Worm (Caenorhabditis elegans) whole organism, L4 larva: ENCODE data around the gene srh-22.
A peak's percentile ranks its signal among the peaks of the same experiment; 100 is the strongest.
"Not testable (repeated sequence)": the region's sequence is repeated elsewhere in the genome, so short reads cannot be mapped to it uniquely, and the experiment has no call there.

Experiments used
- F44E2.7 ChIP-seq: fragments of 200-800 bp; sonication (Bioruptor generic); IDR thresholded peaks from 2 replicates; pipeline ENCODE4 v2.1.2; 2022; ENCODE audit warnings: missing genetic modification characterization, missing compliant biosample characterization
- F49E8.2 ChIP-seq: sonication (generic microtip); optimal IDR thresholded peaks from 2 replicates; lab custom pipeline; 2016; ENCODE audit warnings: missing compliant biosample characterization, mild to moderate bottlenecking, missing genetic modification characterization, borderline replicate concordance
- aha-1 ChIP-seq: fragments of 150-350 bp; peaks from one replicate; lab custom pipeline; 2014; ENCODE audit warnings: missing biosample characterization, missing genetic modification characterization
- aly-2 ChIP-seq: sonication (generic microtip); optimal IDR thresholded peaks from 2 replicates; lab custom pipeline; 2018; ENCODE audit warnings: missing biosample characterization, missing genetic modification characterization
- ceh-32 ChIP-seq: sonication (generic microtip); optimal IDR thresholded peaks from 2 replicates; lab custom pipeline; 2016; ENCODE audit warnings: mild to moderate bottlenecking, missing genetic modification characterization, missing compliant biosample characterization; ENCODE audit not compliant: poor library complexity
- ceh-62 ChIP-seq: sonication (generic microtip); optimal IDR thresholded peaks from 2 replicates; lab custom pipeline; 2017; ENCODE audit warnings: missing biosample characterization, missing genetic modification characterization
- ceh-82 ChIP-seq: sonication (generic microtip); optimal IDR thresholded peaks from 2 replicates; lab custom pipeline; 2017; ENCODE audit warnings: missing biosample characterization, missing genetic modification characterization
- daf-16 ChIP-seq, 3 experiments: sonication (generic microtip); optimal IDR thresholded peaks; 2 replicates each; lab custom pipeline; 2016 to 2017; ENCODE audit warnings: missing genetic modification characterization in 3 of 3, missing genetic modification reagents in 3 of 3, mild to moderate bottlenecking in 2 of 3, missing compliant biosample characterization in 2 of 3, missing biosample characterization in 1 of 3, moderate library complexity in 1 of 3
- dpl-1 ChIP-seq: fragments of 150-350 bp; optimal IDR thresholded peaks from 2 replicates; lab custom pipeline; 2014; ENCODE audit warnings: missing biosample characterization, missing genetic modification reagents, missing genetic modification characterization
- egl-43 ChIP-seq: fragments of 200-800 bp; sonication (Bioruptor generic); IDR thresholded peaks from 2 replicates; pipeline ENCODE4 v1.3.6; 2022; ENCODE audit warnings: missing genetic modification reagents, missing genetic modification characterization, missing compliant biosample characterization
- fkh-10 ChIP-seq: fragments of 150-350 bp; optimal IDR thresholded peaks from 2 replicates; lab custom pipeline; 2014; ENCODE audit warnings: missing biosample characterization, missing genetic modification reagents, missing genetic modification characterization
- gei-8 ChIP-seq: fragments of 200-800 bp; sonication (Bioruptor generic); optimal IDR thresholded peaks from 2 replicates; lab custom pipeline; 2018; ENCODE audit warnings: mild to moderate bottlenecking, missing genetic modification characterization, missing compliant biosample characterization
- hlh-30 ChIP-seq: sonication (generic microtip); optimal IDR thresholded peaks from 2 replicates; lab custom pipeline; 2017; ENCODE audit warnings: antibody characterized with exemption, mild to moderate bottlenecking, missing genetic modification characterization, missing compliant biosample characterization; ENCODE audit not compliant: insufficient read depth
- jun-1 ChIP-seq: fragments of 150-350 bp; optimal IDR thresholded peaks from 2 replicates; lab custom pipeline; 2014; ENCODE audit warnings: missing biosample characterization, missing genetic modification reagents, missing genetic modification characterization
- lin-15B ChIP-seq: fragments of 150-350 bp; sonication (generic microtip); optimal IDR thresholded peaks from 3 replicates; lab custom pipeline; 2014; ENCODE audit warnings: missing biosample characterization, missing genetic modification characterization
- lin-38 ChIP-seq: fragments of 200-800 bp; sonication (Bioruptor generic); IDR thresholded peaks from 2 replicates; pipeline ENCODE4 v1.3.6; 2022; ENCODE audit warnings: missing genetic modification reagents, missing genetic modification characterization, missing compliant biosample characterization
- mdl-1 ChIP-seq, 2 experiments: fragments of 150-350 bp in 1 of 2; sonication (generic microtip) in 1 of 2; optimal IDR thresholded peaks; 2 replicates each; lab custom pipeline; 2014 to 2017; ENCODE audit warnings: missing biosample characterization in 2 of 2, missing genetic modification characterization in 2 of 2
- mdt-29 ChIP-seq: fragments of 200-800 bp; sonication (Bioruptor generic); IDR thresholded peaks from 2 replicates; pipeline ENCODE4 v1.3.6; 2022; ENCODE audit warnings: missing genetic modification reagents, missing genetic modification characterization, missing compliant biosample characterization
- mxl-3 ChIP-seq: fragments of 200-800 bp; sonication (Bioruptor generic); optimal IDR thresholded peaks from 2 replicates; lab custom pipeline; 2018; ENCODE audit warnings: mild to moderate bottlenecking, missing genetic modification characterization, missing compliant biosample characterization
- nhr-111 ChIP-seq: fragments of 200-800 bp; sonication (Bioruptor generic); optimal IDR thresholded peaks from 2 replicates; lab custom pipeline; 2018; ENCODE audit warnings: mild to moderate bottlenecking, missing genetic modification characterization, missing compliant biosample characterization
- nhr-28 ChIP-seq: fragments of 150-350 bp; optimal IDR thresholded peaks from 2 replicates; lab custom pipeline; 2014; ENCODE audit warnings: missing biosample characterization, missing genetic modification characterization
- nhr-42 ChIP-seq: fragments of 200-800 bp; sonication (Bioruptor generic); IDR thresholded peaks from 2 replicates; pipeline ENCODE4 v1.3.6; 2022; ENCODE audit warnings: missing genetic modification characterization, missing compliant biosample characterization
- nhr-77 ChIP-seq: fragments of 150-350 bp; optimal IDR thresholded peaks from 2 replicates; lab custom pipeline; 2014; ENCODE audit warnings: missing biosample characterization, missing genetic modification characterization
- pha-4 ChIP-seq, 2 experiments: fragments of 150-350 bp in 1 of 2; fragments of 200-800 bp in 1 of 2; sonication (Bioruptor generic) in 1 of 2; IDR thresholded peaks in 1 of 2; optimal IDR thresholded peaks in 1 of 2; 2 replicates each; pipeline versions ENCODE4 v1.3.6 to Lab custom; 2014 to 2022; ENCODE audit warnings: missing genetic modification characterization in 2 of 2, missing genetic modification reagents in 2 of 2, missing biosample characterization in 1 of 2, missing compliant biosample characterization in 1 of 2
- rbr-2 ChIP-seq: sonication (generic microtip); optimal IDR thresholded peaks from 2 replicates; lab custom pipeline; 2016; ENCODE audit warnings: missing genotype, missing genetic modification characterization, missing compliant biosample characterization
- set-16 ChIP-seq: fragments of 200-800 bp; sonication (Bioruptor generic); IDR thresholded peaks from 2 replicates; pipeline ENCODE4 v1.3.6; 2022; ENCODE audit warnings: missing genetic modification reagents, missing genetic modification characterization, missing compliant biosample characterization
- skn-1 ChIP-seq: fragments of 150-350 bp; optimal IDR thresholded peaks from 2 replicates; lab custom pipeline; 2014; ENCODE audit warnings: missing biosample characterization, missing genetic modification characterization
- tra-1 ChIP-seq: fragments of 200-800 bp; sonication (Bioruptor generic); IDR thresholded peaks from 2 replicates; pipeline ENCODE4 v1.3.6; 2022; ENCODE audit warnings: missing genetic modification reagents, missing genetic modification characterization, missing compliant biosample characterization
- unc-130 ChIP-seq: sonication (generic microtip); optimal IDR thresholded peaks from 2 replicates; lab custom pipeline; 2016; ENCODE audit warnings: missing genetic modification reagents, missing genetic modification characterization, missing compliant biosample characterization
- unc-62 ChIP-seq, 3 experiments: fragments of 150-350 bp in 1 of 3; sonication (generic microtip); optimal IDR thresholded peaks in 2 of 3; peaks in 1 of 3; 1 replicate in 1 of 3; 2 replicates in 2 of 3; lab custom pipeline; 2014 to 2017; ENCODE audit warnings: missing biosample characterization in 3 of 3, missing genetic modification characterization in 3 of 3, missing genetic modification reagents in 3 of 3, missing genotype in 1 of 3

The srh-22 gene

DNA sequence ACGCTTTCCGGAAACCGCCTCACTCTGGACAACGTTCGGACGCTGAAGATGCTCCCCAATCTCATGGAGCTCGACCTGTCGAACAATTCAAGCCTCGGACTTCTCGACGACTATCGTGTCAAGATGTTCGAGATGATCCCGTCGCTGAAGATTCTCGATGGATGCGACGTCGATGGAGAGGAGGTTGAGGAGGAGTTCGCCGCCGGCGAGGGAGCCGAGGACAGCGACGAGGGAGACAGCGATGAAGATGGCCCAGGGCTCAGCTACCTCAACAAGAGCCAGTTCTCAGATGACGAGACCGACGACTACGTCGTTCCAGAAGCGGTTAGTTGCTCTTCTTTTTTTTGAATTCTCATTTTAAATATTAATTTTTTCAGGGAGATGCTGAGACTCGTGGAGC, 31.3 kb upstream of the srh-22 start:
- TF ChIP-seq tra-1 (GFP tag; lab: Robert Waterston, UW): no peak
- peak; percentile 86 for TF ChIP-seq set-16

ce11 chrV:4891305-4891704, 30.8 kb upstream of the srh-22 start:
- TF ChIP-seq egl-43: no peak
- peak; percentile 60 for TF ChIP-seq lin-38
- no peak for TF ChIP-seq dpl-1 (GFP tag; lab: Kevin White, UChicago)
- TF ChIP-seq mxl-3 (GFP tag; lab: Kevin White, UChicago): no peak
- TF ChIP-seq nhr-77 (tag; lab: Kevin White, UChicago): no peak
- peak; percentile 26 for TF ChIP-seq unc-130 (GFP tag; lab: Kevin White, UChicago)
- peak; percentile 30 for TF ChIP-seq F49E8.2 (tag; lab: Kevin White, UChicago)

DNA sequence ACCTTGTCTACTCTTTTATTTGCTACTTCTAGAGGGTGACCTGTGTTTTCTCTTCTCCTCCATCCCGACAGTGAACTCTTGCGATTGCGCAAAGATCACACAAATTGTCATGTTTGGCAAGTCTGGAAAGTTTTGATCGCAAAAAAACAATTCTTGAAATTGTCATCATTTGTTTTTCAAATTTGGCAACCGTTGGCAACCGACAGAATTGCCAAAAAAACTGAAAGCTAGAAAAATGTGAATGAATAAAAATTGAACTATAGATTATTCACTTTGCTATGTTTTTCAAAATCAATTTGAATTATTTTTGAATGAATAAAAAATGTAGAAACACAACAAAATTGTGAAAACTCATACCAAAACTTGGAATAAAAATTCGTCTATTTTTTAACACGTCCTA, 27.2 kb upstream of the srh-22 start, which contains the start of gene ugt-11:
Gene ugt-11, minus strand, starts transcription at position 101 of the 400 bp plus-strand sequence.
- TF ChIP-seq lin-15B: no peak
- TF ChIP-seq mdl-1 (tag; optimal IDR thresholded peaks at IDR 0.05; lab: Kevin White, UChicago): no peak
- no peak for TF ChIP-seq mdt-29 (GFP tag; lab: Robert Waterston, UW)
- TF ChIP-seq aha-1 (tag; lab: Kevin White, UChicago): peak; percentile 21
- no peak for TF ChIP-seq fkh-10 (GFP tag; lab: Kevin White, UChicago)

DNA sequence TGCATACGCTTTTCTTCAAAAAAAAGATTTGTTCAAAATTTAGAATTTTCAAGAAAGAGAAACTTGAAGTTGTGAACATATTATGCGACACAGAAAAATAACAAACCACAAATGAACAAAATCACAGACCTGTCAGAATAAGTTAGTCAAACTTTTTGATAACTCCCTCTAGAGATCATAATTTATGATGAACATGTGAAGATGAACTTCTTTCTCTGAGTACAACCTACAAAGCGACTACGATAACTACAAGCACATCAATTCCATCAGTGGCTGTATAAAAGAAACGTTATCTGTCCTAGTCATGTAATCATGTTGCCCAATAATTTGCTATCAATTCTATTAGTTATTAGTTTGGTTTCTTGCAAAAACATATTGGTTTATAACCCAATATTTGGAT, 26.4 kb upstream of the srh-22 start, which contains the start of gene ugt-9:
Gene ugt-9, plus strand, starts transcription at position 305 of the 400 bp plus-strand sequence.
- TF ChIP-seq nhr-28 (peak; percentile 99), daf-16 (GFP tag; optimal IDR thresholded peaks at IDR 0.05; lab: Kevin White, UChicago) (no peak), daf-16 (tag; optimal IDR thresholded peaks at IDR 0.05; lab: Kevin White, UChicago) (peak; percentile 17), rbr-2 (tag; lab: Kevin White, UChicago) (no peak), unc-62 (GFP tag; optimal IDR thresholded peaks at IDR 0.05 in 1 of 2; lab: Kevin White, UChicago) (peak in 1 of 2 experiments; percentile 84), unc-62 (tag; optimal IDR thresholded peaks at IDR 0.05; lab: Kevin White, UChicago) (no peak), unc-130 (GFP tag; lab: Kevin White, UChicago) (no peak), nhr-42 (GFP tag; lab: Robert Waterston, UW) (no peak), F44E2.7 (GFP tag; lab: Robert Waterston, UW) (no peak), ceh-62 (tag; lab: Kevin White, UChicago) (no peak), nhr-77 (tag; lab: Kevin White, UChicago) (peak; percentile 53), ceh-82 (tag; lab: Kevin White, UChicago) (no peak), hlh-30 (tag; lab: Kevin White, UChicago) (no peak), gei-8 (GFP tag; lab: Kevin White, UChicago) (no peak), pha-4 (GFP tag; IDR thresholded peaks at IDR 0.05; lab: Robert Waterston, UW) (no peak), pha-4 (tag; optimal IDR thresholded peaks at IDR 0.05; lab: Kevin White, UChicago) (no peak), ceh-32 (tag; lab: Kevin White, UChicago) (no peak), jun-1 (no peak), skn-1 (tag; lab: Kevin White, UChicago) (no peak), aly-2 (tag; lab: Kevin White, UChicago) (no peak), nhr-111 (GFP tag; lab: Kevin White, UChicago) (no peak)

DNA sequence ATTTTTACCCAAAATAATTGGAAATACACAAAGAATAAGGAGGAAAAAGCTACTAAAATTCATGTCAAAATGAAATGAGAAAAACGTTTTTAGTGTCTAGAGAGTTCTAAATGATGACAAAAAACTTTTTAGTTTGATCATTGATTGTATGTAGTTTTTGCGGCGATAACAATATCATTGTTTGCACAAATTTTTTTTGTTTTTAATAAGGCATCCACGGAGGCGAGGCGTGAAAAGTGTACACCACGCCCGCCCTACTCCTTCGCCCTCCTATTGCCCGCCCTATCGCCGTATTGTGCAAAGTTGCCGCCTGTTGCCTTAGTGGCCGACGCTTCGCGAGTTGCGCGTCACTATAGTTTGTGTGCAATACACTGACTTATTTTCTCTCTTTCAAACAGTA, 22.1 kb upstream of the srh-22 start, which contains the start of gene ugt-10:
Gene ugt-10, minus strand, starts transcription at position 101 of the 400 bp plus-strand sequence.
- TF ChIP-seq unc-62 (GFP tag; optimal IDR thresholded peaks at IDR 0.05 in 1 of 2; lab: Kevin White, UChicago): peak in 1 of 2 experiments; percentile 75
- TF ChIP-seq unc-62 (tag; optimal IDR thresholded peaks at IDR 0.05; lab: Kevin White, UChicago): not testable (repeated sequence)
- TF ChIP-seq, all 104 proteins: peak for 1; not testable (repeated sequence) for 103
